Fruit fly (Drosophila melanogaster) whole organism, prepupa: ENCODE data around the gene HP5.
A peak's percentile ranks its signal among the peaks of the same experiment; 100 is the strongest.

Experiments used
- CG10631 ChIP-seq: fragments of 200-800 bp; sonication (Bioruptor generic); optimal IDR thresholded peaks from 2 replicates; lab custom pipeline; 2016; ENCODE audit warnings: missing biosample characterization, missing genetic modification characterization
- CG10669 ChIP-seq: fragments of 200-800 bp; sonication (Bioruptor generic); optimal IDR thresholded peaks from 3 replicates; lab custom pipeline; 2018; ENCODE audit warnings: missing biosample characterization, mild to moderate bottlenecking, missing genetic modification characterization, moderate library complexity
- CG11294 ChIP-seq: fragments of 200-800 bp; sonication (Bioruptor generic); IDR thresholded peaks from 2 replicates; pipeline ENCODE4 v1.3.6; 2022; ENCODE audit warnings: missing biosample characterization, missing genetic modification characterization
- CG11902 ChIP-seq: fragments of 200-800 bp; sonication (Bioruptor generic); optimal IDR thresholded peaks from 3 replicates; lab custom pipeline; 2016; ENCODE audit warnings: missing biosample characterization, missing genetic modification characterization
- CG15336 ChIP-seq: fragments of 200-800 bp; sonication (Bioruptor generic); IDR thresholded peaks from 2 replicates; pipeline ENCODE4 v1.3.6; 2022; ENCODE audit warnings: missing biosample characterization, missing genetic modification characterization
- CG16779 ChIP-seq: fragments of 200-800 bp; sonication (Bioruptor generic); optimal IDR thresholded peaks from 3 replicates; lab custom pipeline; 2017; ENCODE audit warnings: missing biosample characterization, mild to moderate bottlenecking, missing genetic modification characterization
- CG31627 ChIP-seq: fragments of 200-800 bp; sonication (Bioruptor generic); optimal IDR thresholded peaks from 3 replicates; lab custom pipeline; 2016; ENCODE audit warnings: missing biosample characterization, missing genetic modification characterization
- CG34406 ChIP-seq: fragments of 200-800 bp; sonication (Bioruptor generic); optimal IDR thresholded peaks from 3 replicates; lab custom pipeline; 2016; ENCODE audit warnings: missing biosample characterization, missing genetic modification characterization
- CG3919 ChIP-seq: fragments of 200-800 bp; sonication (Bioruptor generic); optimal IDR thresholded peaks from 3 replicates; lab custom pipeline; 2016; ENCODE audit warnings: missing biosample characterization, missing genetic modification characterization
- CG4318 ChIP-seq: fragments of 200-800 bp; sonication (Bioruptor generic); optimal IDR thresholded peaks from 3 replicates; lab custom pipeline; 2017; ENCODE audit warnings: missing biosample characterization, mild to moderate bottlenecking, missing genetic modification characterization
- CG6276 ChIP-seq: fragments of 200-800 bp; sonication (Bioruptor generic); optimal IDR thresholded peaks from 2 replicates; lab custom pipeline; 2017; ENCODE audit warnings: missing biosample characterization, mild to moderate bottlenecking, missing genetic modification characterization
- CG6792 ChIP-seq: fragments of 200-800 bp; sonication (Bioruptor generic); optimal IDR thresholded peaks from 3 replicates; lab custom pipeline; 2016; ENCODE audit warnings: missing biosample characterization, missing genetic modification characterization
- CG6854 ChIP-seq: fragments of 200-800 bp; sonication (Bioruptor generic); optimal IDR thresholded peaks from 2 replicates; lab custom pipeline; 2017; ENCODE audit warnings: missing biosample characterization, mild to moderate bottlenecking, missing genetic modification characterization
- CG7368 ChIP-seq: fragments of 200-800 bp; sonication (Bioruptor generic); optimal IDR thresholded peaks from 3 replicates; lab custom pipeline; 2016; ENCODE audit warnings: missing biosample characterization, missing genetic modification characterization
- CG8119 ChIP-seq: fragments of 200-800 bp; sonication (Bioruptor generic); IDR thresholded peaks from 3 replicates; pipeline ENCODE4 v1.3.6; 2022; ENCODE audit warnings: missing biosample characterization, missing genetic modification characterization
- CG8319 ChIP-seq: fragments of 200-800 bp; sonication (Bioruptor generic); optimal IDR thresholded peaks from 3 replicates; lab custom pipeline; 2016; ENCODE audit warnings: missing biosample characterization, missing genetic modification characterization
- CG8632 ChIP-seq: fragments of 200-800 bp; sonication (Bioruptor generic); optimal IDR thresholded peaks from 3 replicates; lab custom pipeline; 2016; ENCODE audit warnings: missing biosample characterization, missing genetic modification characterization
- CG9139 ChIP-seq: fragments of 200-800 bp; sonication (Bioruptor generic); optimal IDR thresholded peaks from 3 replicates; lab custom pipeline; 2017; ENCODE audit warnings: missing biosample characterization, mild to moderate bottlenecking, missing genetic modification characterization
- Eip75B ChIP-seq: fragments of 200-800 bp; sonication (Bioruptor generic); optimal IDR thresholded peaks from 3 replicates; lab custom pipeline; 2016; ENCODE audit warnings: missing biosample characterization, missing genetic modification characterization
- Eip93F ChIP-seq: fragments of 200-800 bp; sonication (Bioruptor generic); optimal IDR thresholded peaks from 2 replicates; lab custom pipeline; 2016; ENCODE audit warnings: missing biosample characterization, mild to moderate bottlenecking, missing genetic modification characterization
- Ets96B ChIP-seq: fragments of 200-800 bp; optimal IDR thresholded peaks from 2 replicates; lab custom pipeline; 2019; ENCODE audit warnings: missing biosample characterization, mild to moderate bottlenecking, missing genetic modification characterization, moderate library complexity
- Hr39 ChIP-seq: fragments of 200-800 bp; sonication (Bioruptor generic); optimal IDR thresholded peaks from 2 replicates; lab custom pipeline; 2016; ENCODE audit warnings: missing biosample characterization, missing genetic modification characterization
- Hr4 ChIP-seq: fragments of 200-800 bp; sonication (Bioruptor generic); optimal IDR thresholded peaks from 3 replicates; lab custom pipeline; 2016; ENCODE audit warnings: missing biosample characterization, missing genetic modification characterization
- Lpt ChIP-seq: fragments of 200-800 bp; sonication (Bioruptor generic); optimal IDR thresholded peaks from 3 replicates; lab custom pipeline; 2016; ENCODE audit warnings: missing biosample characterization, missing genetic modification characterization
- Met ChIP-seq: fragments of 200-800 bp; sonication (Bioruptor generic); optimal IDR thresholded peaks from 3 replicates; lab custom pipeline; 2016; ENCODE audit warnings: missing biosample characterization, missing genetic modification characterization
- OdsH ChIP-seq: fragments of 200-800 bp; sonication (Bioruptor generic); optimal IDR thresholded peaks from 3 replicates; lab custom pipeline; 2016; ENCODE audit warnings: missing biosample characterization, missing genetic modification characterization
- Smox ChIP-seq: fragments of 200-800 bp; sonication (Bioruptor generic); optimal IDR thresholded peaks from 3 replicates; lab custom pipeline; 2016; ENCODE audit warnings: missing biosample characterization, missing genetic modification characterization
- Sox102F ChIP-seq: fragments of 200-800 bp; sonication (Bioruptor generic); optimal IDR thresholded peaks from 2 replicates; lab custom pipeline; 2016; ENCODE audit warnings: missing biosample characterization, mild to moderate bottlenecking, missing genetic modification characterization
- Sox14 ChIP-seq: fragments of 200-800 bp; sonication (Bioruptor generic); optimal IDR thresholded peaks from 3 replicates; lab custom pipeline; 2016; ENCODE audit warnings: missing biosample characterization, missing genetic modification characterization
- acj6 ChIP-seq: fragments of 200-800 bp; sonication (Bioruptor generic); optimal IDR thresholded peaks from 3 replicates; lab custom pipeline; 2016; ENCODE audit warnings: missing biosample characterization, missing genetic modification characterization
- eg ChIP-seq: fragments of 200-800 bp; sonication (Bioruptor generic); IDR thresholded peaks from 3 replicates; pipeline ENCODE4 v1.3.6; 2022; ENCODE audit warnings: missing biosample characterization, missing genetic modification characterization
- esn ChIP-seq: fragments of 200-800 bp; sonication (Bioruptor generic); optimal IDR thresholded peaks from 2 replicates; lab custom pipeline; 2016; ENCODE audit warnings: missing biosample characterization, mild to moderate bottlenecking, missing genetic modification characterization, moderate library complexity
- fd59A ChIP-seq: fragments of 200-800 bp; sonication (Bioruptor generic); optimal IDR thresholded peaks from 2 replicates; lab custom pipeline; 2017; ENCODE audit warnings: missing biosample characterization, mild to moderate bottlenecking, missing genetic modification characterization, missing genetic modification reagents
- fd85E ChIP-seq: fragments of 200-800 bp; sonication (Bioruptor generic); optimal IDR thresholded peaks from 3 replicates; lab custom pipeline; 2016; ENCODE audit warnings: missing biosample characterization, missing genetic modification characterization
- fkh ChIP-seq: fragments of 200-800 bp; sonication (Bioruptor generic); optimal IDR thresholded peaks from 3 replicates; lab custom pipeline; 2017; ENCODE audit warnings: missing biosample characterization, mild to moderate bottlenecking, missing genetic modification characterization, moderate library complexity
- net ChIP-seq: fragments of 200-800 bp; sonication (Bioruptor generic); optimal IDR thresholded peaks from 3 replicates; lab custom pipeline; 2016; ENCODE audit warnings: missing biosample characterization, missing genetic modification characterization
- pdm3 ChIP-seq: fragments of 200-800 bp; sonication (Bioruptor generic); optimal IDR thresholded peaks from 3 replicates; lab custom pipeline; 2016; ENCODE audit warnings: missing biosample characterization, missing genetic modification characterization
- salr ChIP-seq, 2 experiments: fragments of 200-800 bp; sonication (Bioruptor generic); optimal IDR thresholded peaks; 3 replicates each; lab custom pipeline; 2016 to 2018; ENCODE audit warnings: missing biosample characterization in 2 of 2, missing genetic modification characterization in 2 of 2, mild to moderate bottlenecking in 1 of 2
- spab ChIP-seq: fragments of 200-800 bp; sonication (Bioruptor generic); optimal IDR thresholded peaks from 2 replicates; lab custom pipeline; 2017; ENCODE audit warnings: missing biosample characterization, mild to moderate bottlenecking, missing genetic modification characterization, missing genetic modification reagents
- svp ChIP-seq: fragments of 200-800 bp; sonication (Bioruptor generic); peaks from one replicate; lab custom pipeline; 2016; ENCODE audit warnings: missing biosample characterization, missing genetic modification characterization
- topi ChIP-seq: fragments of 200-800 bp; sonication (Bioruptor generic); optimal IDR thresholded peaks from 3 replicates; lab custom pipeline; 2016; ENCODE audit warnings: missing biosample characterization, missing genetic modification characterization
- vri ChIP-seq: fragments of 200-800 bp; sonication (Bioruptor generic); optimal IDR thresholded peaks from 3 replicates; lab custom pipeline; 2016; ENCODE audit warnings: missing biosample characterization, mild to moderate bottlenecking, missing genetic modification characterization

HP5 gene

DNA sequence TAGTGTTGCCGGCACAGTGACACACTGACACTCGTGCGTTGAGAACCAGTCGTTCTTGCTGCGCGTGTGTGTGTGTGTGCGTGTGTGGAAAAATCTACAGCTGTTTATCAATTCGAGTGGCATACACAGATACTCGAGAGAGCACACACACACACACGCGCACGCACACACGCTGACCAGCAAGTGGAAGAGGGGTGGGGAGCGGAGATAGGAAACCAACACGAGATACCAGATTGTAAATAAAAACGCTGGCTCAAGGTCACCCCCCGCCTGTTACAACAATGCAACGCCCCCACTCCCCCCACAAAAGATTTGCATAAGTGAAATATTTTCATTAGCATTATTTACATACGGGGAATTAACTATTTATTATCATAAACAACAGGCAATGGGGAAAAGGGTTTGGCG lies 27.3 kb upstream of the HP5 start:
- TF ChIP-seq CG10631 (no peak), Sox102F (no peak), CG11902 (GFP tag; lab: Kevin White, UChicago) (no peak), OdsH (GFP tag; lab: Kevin White, UChicago) (no peak), Sox14 (peak; percentile 2), CG4318 (GFP tag; lab: Kevin White, UChicago) (no peak), CG8632 (peak; percentile 34), CG11294 (GFP tag; lab: Robert Waterston, UW) (no peak), topi (GFP tag; lab: Kevin White, UChicago) (no peak), CG34406 (GFP tag; lab: Kevin White, UChicago) (no peak), Smox (no peak), CG6854 (GFP tag; lab: Kevin White, UChicago) (no peak), vri (peak; percentile 30), CG6276 (GFP tag; lab: Kevin White, UChicago) (no peak), salr (GFP tag; optimal IDR thresholded peaks at IDR 0.05; lab: Kevin White, UChicago) (no peak), CG31627 (GFP tag; lab: Kevin White, UChicago) (no peak), pdm3 (GFP tag; lab: Kevin White, UChicago) (no peak), Met (GFP tag; lab: Kevin White, UChicago) (peak; percentile 9), esn (GFP tag; lab: Kevin White, UChicago) (no peak), net (no peak), CG8119 (GFP tag; lab: Robert Waterston, UW) (no peak), fkh (GFP tag; lab: Kevin White, UChicago) (peak; percentile 97), svp (GFP tag; lab: Kevin White, UChicago) (peak; percentile 86), Ets96B (tag; lab: Kevin White, UChicago) (no peak), CG16779 (tag; lab: Kevin White, UChicago) (no peak), CG7368 (GFP tag; lab: Kevin White, UChicago) (no peak), acj6 (GFP tag; lab: Kevin White, UChicago) (no peak), Eip75B (peak; percentile 8), CG3919 (no peak), CG15336 (GFP tag; lab: Robert Waterston, UW) (no peak), Hr39 (GFP tag; lab: Kevin White, UChicago) (peak; percentile 23), CG10669 (no peak), fd59A (GFP tag; lab: Kevin White, UChicago) (peak; percentile 10), Hr4 (GFP tag; lab: Kevin White, UChicago) (no peak), spab (GFP tag; lab: Kevin White, UChicago) (no peak), CG8319 (GFP tag; lab: Kevin White, UChicago) (no peak), CG6792 (GFP tag; lab: Kevin White, UChicago) (peak; percentile 12), Lpt (no peak)

- TF ChIP-seq vri = no peak
- TF ChIP-seq eg (GFP tag; lab: Robert Waterston, UW) = no peak
- TF ChIP-seq CG9139 (GFP tag; lab: Kevin White, UChicago) = no peak
- peak; percentile 19 for TF ChIP-seq fkh (GFP tag; lab: Kevin White, UChicago)
- no peak for TF ChIP-seq svp (GFP tag; lab: Kevin White, UChicago)
Observed at dm6 chrX:11430940-11431339, 23.6 kb upstream of the HP5 start.

dm6 chrX:11433930-11434329 lies 20.7 kb upstream of the HP5 start:
- TF ChIP-seq fd85E (GFP tag; lab: Kevin White, UChicago) = no peak
- TF ChIP-seq Eip93F (GFP tag; lab: Kevin White, UChicago) = peak; percentile 5
